Fruit fly (Drosophila melanogaster) whole organism, embryonic: ENCODE data around the gene soti.

Source experiments
- Antp ChIP-seq: fragments of 200-800 bp; sonication (Bioruptor generic); optimal IDR thresholded peaks from 3 replicates; lab custom pipeline; 2016; ENCODE audit warnings: missing biosample characterization, missing genetic modification characterization
- B-H1 ChIP-seq: fragments of 200-800 bp; sonication (Bioruptor generic); IDR thresholded peaks from 3 replicates; pipeline ENCODE4 v1.3.6; 2022; ENCODE audit warnings: missing biosample characterization, missing genetic modification characterization
- CG1024 ChIP-seq: fragments of 200-800 bp; sonication (Bioruptor generic); IDR thresholded peaks from 2 replicates; pipeline ENCODE4 v1.3.6; 2022; ENCODE audit warnings: missing biosample characterization, missing genetic modification characterization
- CG10543 ChIP-seq: fragments of 200-800 bp; sonication (Bioruptor generic); optimal IDR thresholded peaks from 3 replicates; lab custom pipeline; 2017; ENCODE audit warnings: missing biosample characterization, mild to moderate bottlenecking, missing genetic modification characterization, moderate library complexity
- CG10959 ChIP-seq: fragments of 200-800 bp; sonication (Bioruptor generic); IDR thresholded peaks from 2 replicates; pipeline ENCODE4 v1.3.6; 2022; ENCODE audit warnings: missing biosample characterization, missing genetic modification characterization
- CG11085 ChIP-seq: fragments of 200-800 bp; sonication (Bioruptor generic); IDR thresholded peaks from 2 replicates; pipeline ENCODE4 v1.3.6; 2022; ENCODE audit warnings: missing biosample characterization, missing genetic modification characterization
- CG12236 ChIP-seq: fragments of 200-800 bp; sonication (Bioruptor generic); optimal IDR thresholded peaks from 2 replicates; lab custom pipeline; 2016; ENCODE audit warnings: missing biosample characterization, missing genetic modification characterization
- CG12744 ChIP-seq: fragments of 200-800 bp; sonication (Bioruptor generic); optimal IDR thresholded peaks from 2 replicates; lab custom pipeline; 2016; ENCODE audit warnings: missing biosample characterization, missing genetic modification characterization
- CG13624 ChIP-seq: fragments of 200-800 bp; sonication (Bioruptor generic); optimal IDR thresholded peaks from 2 replicates; lab custom pipeline; 2016; ENCODE audit warnings: missing biosample characterization, missing genetic modification characterization
- CG14050 ChIP-seq: fragments of 200-800 bp; sonication (Bioruptor generic); IDR thresholded peaks from 3 replicates; pipeline ENCODE4 v1.3.6; 2022; ENCODE audit warnings: missing biosample characterization, missing genetic modification characterization
- CG15601 ChIP-seq: fragments of 200-800 bp; sonication (Bioruptor generic); optimal IDR thresholded peaks from 3 replicates; lab custom pipeline; 2019; ENCODE audit warnings: missing biosample characterization, mild to moderate bottlenecking, missing genetic modification characterization, moderate library complexity
- CG16815 ChIP-seq: fragments of 200-800 bp; sonication (Bioruptor generic); optimal IDR thresholded peaks from 3 replicates; lab custom pipeline; 2017; ENCODE audit warnings: missing biosample characterization, mild to moderate bottlenecking, missing genetic modification characterization
- CG17359 ChIP-seq: fragments of 200-800 bp; sonication (Bioruptor generic); optimal IDR thresholded peaks from 3 replicates; lab custom pipeline; 2018; ENCODE audit warnings: missing biosample characterization, mild to moderate bottlenecking, missing genetic modification characterization, moderate library complexity
- CG17912 ChIP-seq: fragments of 200-800 bp; sonication (Bioruptor generic); optimal IDR thresholded peaks from 2 replicates; lab custom pipeline; 2018; ENCODE audit warnings: missing biosample characterization, mild to moderate bottlenecking, missing genetic modification characterization
- CG18011 ChIP-seq: fragments of 200-800 bp; sonication (Bioruptor generic); optimal IDR thresholded peaks from 2 replicates; lab custom pipeline; 2017; ENCODE audit warnings: missing biosample characterization, missing genetic modification characterization, mild to moderate bottlenecking, moderate library complexity, missing genotype
- CG2120 ChIP-seq: fragments of 200-800 bp; sonication (Bioruptor generic); optimal IDR thresholded peaks from 3 replicates; lab custom pipeline; 2016; ENCODE audit warnings: missing biosample characterization, missing genetic modification characterization
- CG2202 ChIP-seq: fragments of 200-800 bp; sonication (Bioruptor generic); optimal IDR thresholded peaks from 2 replicates; lab custom pipeline; 2018; ENCODE audit warnings: missing biosample characterization, mild to moderate bottlenecking, missing genetic modification characterization
- CG2875 ChIP-seq: fragments of 200-800 bp; sonication (Bioruptor generic); optimal IDR thresholded peaks from 2 replicates; lab custom pipeline; 2017; ENCODE audit warnings: missing biosample characterization, mild to moderate bottlenecking, missing genetic modification characterization, missing genetic modification reagents
- CG2889 ChIP-seq: fragments of 200-800 bp; sonication (Bioruptor generic); IDR thresholded peaks from 3 replicates; pipeline ENCODE4 v1.3.6; 2022; ENCODE audit warnings: missing biosample characterization, missing genetic modification characterization
- CG31388 ChIP-seq: fragments of 200-800 bp; sonication (Bioruptor generic); optimal IDR thresholded peaks from 2 replicates; lab custom pipeline; 2016; ENCODE audit warnings: missing biosample characterization, missing genetic modification characterization
- CG42726 ChIP-seq: fragments of 200-800 bp; sonication (Bioruptor generic); IDR thresholded peaks from 2 replicates; pipeline ENCODE4 v1.3.6; 2022; ENCODE audit warnings: missing biosample characterization, missing genetic modification characterization; ENCODE audit not compliant: partially characterized antibody
- CG7271 ChIP-seq: fragments of 200-800 bp; sonication (Bioruptor generic); optimal IDR thresholded peaks from 2 replicates; lab custom pipeline; 2018; ENCODE audit warnings: missing biosample characterization, mild to moderate bottlenecking, missing genetic modification characterization, moderate library complexity
- CG7745 ChIP-seq: fragments of 200-800 bp; sonication (Bioruptor generic); optimal IDR thresholded peaks from 2 replicates; lab custom pipeline; 2018; ENCODE audit warnings: missing biosample characterization, mild to moderate bottlenecking, missing genetic modification characterization, moderate library complexity
- Dref ChIP-seq: fragments of 200-800 bp; sonication (Bioruptor generic); IDR thresholded peaks from 2 replicates; pipeline ENCODE4 v1.3.6; 2022; ENCODE audit warnings: missing biosample characterization, missing genetic modification characterization
- E2f1 ChIP-seq: fragments of 200-800 bp; sonication (Bioruptor generic); IDR thresholded peaks from 2 replicates; pipeline ENCODE4 v1.3.6; 2022; ENCODE audit warnings: missing biosample characterization, missing genetic modification characterization
- HLH4C ChIP-seq: fragments of 200-800 bp; sonication (Bioruptor generic); IDR thresholded peaks from 3 replicates; pipeline ENCODE4 v1.3.6; 2022; ENCODE audit warnings: missing biosample characterization, missing genetic modification characterization; ENCODE audit not compliant: partially characterized antibody
- Hmr ChIP-seq: fragments of 200-800 bp; sonication (Bioruptor generic); optimal IDR thresholded peaks from 3 replicates; lab custom pipeline; 2017; ENCODE audit warnings: mild to moderate bottlenecking, missing biosample characterization, missing genetic modification reagents, missing genetic modification characterization
- NK7.1 ChIP-seq: fragments of 200-800 bp; sonication (Bioruptor generic); optimal IDR thresholded peaks from 3 replicates; lab custom pipeline; 2016; ENCODE audit warnings: missing biosample characterization, missing genetic modification characterization
- Nf-YC ChIP-seq: fragments of 200-800 bp; optimal IDR thresholded peaks from 3 replicates; lab custom pipeline; 2019; ENCODE audit warnings: missing biosample characterization, mild to moderate bottlenecking, missing genetic modification characterization, moderate library complexity
- Sox102F ChIP-seq: fragments of 200-800 bp; sonication (Bioruptor generic); optimal IDR thresholded peaks from 2 replicates; lab custom pipeline; 2018; ENCODE audit warnings: missing biosample characterization, mild to moderate bottlenecking, missing genetic modification characterization, moderate library complexity
- ab ChIP-seq: fragments of 200-800 bp; sonication (Bioruptor generic); optimal IDR thresholded peaks from 2 replicates; lab custom pipeline; 2016; ENCODE audit warnings: missing biosample characterization, missing genetic modification characterization
- bigmax ChIP-seq: fragments of 200-800 bp; sonication (Bioruptor generic); optimal IDR thresholded peaks from 2 replicates; lab custom pipeline; 2018; ENCODE audit warnings: missing biosample characterization, mild to moderate bottlenecking, missing genetic modification characterization
- da ChIP-seq: fragments of 200-800 bp; sonication (Bioruptor generic); optimal IDR thresholded peaks from 2 replicates; lab custom pipeline; 2016; ENCODE audit warnings: missing biosample characterization, missing genetic modification characterization
- danr ChIP-seq: fragments of 200-800 bp; sonication (Bioruptor generic); IDR thresholded peaks from 2 replicates; pipeline ENCODE4 v1.3.6; 2022; ENCODE audit warnings: missing biosample characterization, missing genetic modification characterization
- dati ChIP-seq: fragments of 200-800 bp; sonication (Bioruptor generic); IDR thresholded peaks from 2 replicates; pipeline ENCODE4 v1.3.6; 2022; ENCODE audit warnings: missing biosample characterization, missing genetic modification characterization
- eyg ChIP-seq: fragments of 200-800 bp; sonication (Bioruptor generic); optimal IDR thresholded peaks from 3 replicates; lab custom pipeline; 2016; ENCODE audit warnings: missing biosample characterization, missing genetic modification characterization
- her ChIP-seq: fragments of 200-800 bp; sonication (Bioruptor generic); optimal IDR thresholded peaks from 2 replicates; lab custom pipeline; 2016; ENCODE audit warnings: missing biosample characterization, missing genetic modification characterization
- luna ChIP-seq: fragments of 200-800 bp; sonication (Bioruptor generic); optimal IDR thresholded peaks from 2 replicates; lab custom pipeline; 2016; ENCODE audit warnings: missing biosample characterization, missing genetic modification characterization
- nerfin-2 ChIP-seq: fragments of 200-800 bp; sonication (Bioruptor generic); IDR thresholded peaks from 2 replicates; pipeline ENCODE4 v1.3.6; 2022; ENCODE audit warnings: missing biosample characterization, missing genetic modification characterization; ENCODE audit not compliant: partially characterized antibody
- odd ChIP-seq: fragments of 200-800 bp; sonication (Bioruptor generic); optimal IDR thresholded peaks from 2 replicates; lab custom pipeline; 2017; ENCODE audit warnings: missing biosample characterization, mild to moderate bottlenecking, missing genetic modification characterization
- otp ChIP-seq: fragments of 200-800 bp; sonication (Bioruptor generic); IDR thresholded peaks from 3 replicates; pipeline ENCODE4, ENCODE4 v1.3.6; 2022; ENCODE audit warnings: missing biosample characterization, missing genetic modification characterization
- pfk ChIP-seq: fragments of 200-800 bp; sonication (Bioruptor generic); optimal IDR thresholded peaks from 2 replicates; lab custom pipeline; 2018; ENCODE audit warnings: missing biosample characterization, mild to moderate bottlenecking, missing genetic modification characterization, moderate library complexity
- pho ChIP-seq: fragments of 200-800 bp; sonication (Bioruptor generic); optimal IDR thresholded peaks from 2 replicates; lab custom pipeline; 2016; ENCODE audit warnings: missing biosample characterization, missing genetic modification characterization
- pzg ChIP-seq: fragments of 200-800 bp; sonication (Bioruptor generic); optimal IDR thresholded peaks from 3 replicates; lab custom pipeline; 2018; ENCODE audit warnings: missing biosample characterization, mild to moderate bottlenecking, missing genetic modification characterization, moderate library complexity
- sens ChIP-seq: fragments of 200-800 bp; sonication (Bioruptor generic); peaks from one replicate; lab custom pipeline; 2016; ENCODE audit warnings: missing biosample characterization, missing genetic modification characterization
- seq ChIP-seq: fragments of 200-800 bp; sonication (Bioruptor generic); IDR thresholded peaks from 2 replicates; pipeline ENCODE4 v1.3.6; 2022; ENCODE audit warnings: missing biosample characterization, missing genetic modification characterization
- sim ChIP-seq: fragments of 200-800 bp; sonication (Bioruptor generic); IDR thresholded peaks from 2 replicates; pipeline ENCODE4 v1.3.6; 2022; ENCODE audit warnings: missing biosample characterization, missing genetic modification characterization
- sna ChIP-seq: fragments of 200-800 bp; sonication (Bioruptor generic); IDR thresholded peaks from 2 replicates; pipeline ENCODE4 v1.3.6; 2022; ENCODE audit warnings: missing biosample characterization, missing genetic modification characterization; ENCODE audit not compliant: partially characterized antibody
- stwl ChIP-seq: fragments of 200-800 bp; sonication (Bioruptor generic); optimal IDR thresholded peaks from 3 replicates; lab custom pipeline; 2018; ENCODE audit warnings: missing biosample characterization, mild to moderate bottlenecking, missing genetic modification characterization, moderate library complexity
- z ChIP-seq: fragments of 200-800 bp; sonication (Bioruptor generic); IDR thresholded peaks from 3 replicates; pipeline ENCODE4 v1.3.6; 2022; ENCODE audit warnings: missing biosample characterization, missing genetic modification characterization

Gene soti

DNA sequence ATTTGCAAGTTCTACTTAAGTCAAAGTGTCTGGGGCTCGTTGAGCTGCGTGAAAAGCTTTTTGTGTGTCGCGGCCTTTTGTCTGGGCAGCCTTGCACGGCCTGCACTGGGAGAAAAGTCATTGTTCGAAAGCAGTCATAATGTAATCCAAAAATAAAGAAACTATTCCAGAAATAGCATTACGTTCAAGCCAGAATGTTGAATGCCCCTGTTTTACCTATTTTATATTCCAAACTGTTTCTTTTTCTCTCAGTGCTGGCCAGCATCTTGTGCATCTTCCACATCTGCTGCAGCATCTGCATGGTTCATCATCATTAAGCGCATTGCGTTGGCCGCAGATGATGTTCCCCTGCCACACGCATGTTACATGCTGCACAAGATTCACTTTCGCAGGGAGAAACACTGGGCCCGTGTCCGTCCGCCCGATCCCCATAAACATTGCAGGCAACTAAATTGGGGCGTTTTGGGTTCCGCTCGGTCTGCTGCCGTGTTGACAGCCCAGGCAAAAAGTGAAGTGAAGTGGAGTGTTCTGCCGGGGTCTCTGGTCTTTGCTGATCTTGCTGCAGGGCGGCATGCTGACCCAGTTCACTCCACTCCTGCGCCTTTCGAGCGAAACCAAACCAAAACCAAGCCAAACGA lies 32.0 kb upstream of the soti start (continued):
- TF ChIP-seq CG2875 (GFP tag; lab: Kevin White, UChicago) (peak; percentile 53), CG17359 (tag; lab: Kevin White, UChicago) (peak; percentile 60), HLH4C (GFP tag; lab: Robert Waterston, UW) (no peak), Dref (GFP tag; lab: Robert Waterston, UW) (no peak), danr (GFP tag; lab: Robert Waterston, UW) (no peak), pho (no peak), sna (no peak), Sox102F (GFP tag; lab: Kevin White, UChicago) (peak; percentile 77), CG13624 (GFP tag; lab: Kevin White, UChicago) (no peak), Nf-YC (tag; lab: Kevin White, UChicago) (no peak), eyg (GFP tag; lab: Kevin White, UChicago) (no peak), CG31388 (GFP tag; lab: Kevin White, UChicago) (no peak), B-H1 (GFP tag; lab: Robert Waterston, UW) (0 out of 3 replicates have a peak, but pooled peaks have one; percentile 29), CG10543 (no peak), CG17912 (no peak), ab (GFP tag; lab: Kevin White, UChicago) (no peak), nerfin-2 (GFP tag; lab: Robert Waterston, UW) (no peak), CG18011 (GFP tag; lab: Kevin White, UChicago) (no peak), da (no peak), z (GFP tag; lab: Robert Waterston, UW) (no peak), CG16815 (GFP tag; lab: Kevin White, UChicago) (no peak), CG10959 (GFP tag; lab: Robert Waterston, UW) (peak; percentile 59), pfk (GFP tag; lab: Kevin White, UChicago) (no peak), CG2202 (no peak), Hmr (GFP tag; lab: Kevin White, UChicago) (no peak), CG15601 (tag; lab: Kevin White, UChicago) (peak; percentile 19), CG2120 (GFP tag; lab: Kevin White, UChicago) (no peak), CG7271 (tag; lab: Kevin White, UChicago) (no peak), CG7745 (tag; lab: Kevin White, UChicago) (no peak), pzg (GFP tag; lab: Kevin White, UChicago) (no peak), dati (0 out of 2 replicates have a peak, but pooled peaks have one; percentile 27), CG42726 (no peak), CG12744 (GFP tag; lab: Kevin White, UChicago) (no peak), CG14050 (GFP tag; lab: Robert Waterston, UW) (peak; percentile 10; the same call in 1 of the 3 replicates), E2f1 (GFP tag; lab: Robert Waterston, UW) (peak; percentile 46; the same call in 1 of the 2 replicates), stwl (tag; lab: Kevin White, UChicago) (no peak), bigmax (no peak), sens (GFP tag; lab: Kevin White, UChicago) (peak; percentile 94), luna (GFP tag; lab: Kevin White, UChicago) (no peak), Antp (peak; percentile 34), sim (GFP tag; lab: Robert Waterston, UW) (no peak), odd (GFP tag; lab: Kevin White, UChicago) (no peak), otp (GFP tag; lab: Robert Waterston, UW) (peak; percentile 75), CG12236 (GFP tag; lab: Kevin White, UChicago) (peak; percentile 18), NK7.1 (GFP tag; lab: Kevin White, UChicago) (no peak), seq (no peak), CG2889 (GFP tag; lab: Robert Waterston, UW) (peak; percentile 39; the same call in 1 of the 3 replicates), her (GFP tag; lab: Kevin White, UChicago) (no peak), CG1024 (peak; percentile 73), CG11085 (GFP tag; lab: Robert Waterston, UW) (no peak)
